Worm (Caenorhabditis elegans) whole organism, midembryonic: ENCODE data around the gene Y11D7A.19.

ENCODE experiments used
- flt-1 ChIP-seq: fragments of 200-800 bp; sonication (Bioruptor generic); IDR thresholded peaks from 2 replicates; pipeline ENCODE4 v1.3.6; 2022; ENCODE audit warnings: missing genetic modification characterization, missing compliant biosample characterization
- tab-1 ChIP-seq: fragments of 200-800 bp; sonication (Bioruptor generic); IDR thresholded peaks from 2 replicates; pipeline ENCODE4 v1.3.6; 2022; ENCODE audit warnings: missing genetic modification characterization, missing compliant biosample characterization

ce11 chrIV:9258547-9258946 is 7.8 kb downstream of the Y11D7A.19 start:
- TF ChIP-seq flt-1 (GFP tag; lab: Robert Waterston, UW) (no peak), tab-1 (GFP tag; lab: Robert Waterston, UW) (no peak)
